Worm (Caenorhabditis elegans) whole organism, L1 larva: ENCODE data around the gene Y73F8A.14.

Experiments
- C04F5.9 ChIP-seq: sonication (generic microtip); optimal IDR thresholded peaks from 2 replicates; lab custom pipeline; 2016; ENCODE audit warnings: missing genetic modification characterization, missing compliant biosample characterization
- C16A3.4 ChIP-seq: fragments of 150-350 bp; optimal IDR thresholded peaks from 2 replicates; lab custom pipeline; 2014; ENCODE audit warnings: missing biosample characterization, missing genetic modification characterization
- C34B4.2 ChIP-seq: sonication (generic microtip); optimal IDR thresholded peaks from 2 replicates; lab custom pipeline; 2017; ENCODE audit warnings: mild to moderate bottlenecking, missing genetic modification characterization, missing compliant biosample characterization
- aha-1 ChIP-seq: fragments of 150-350 bp; optimal IDR thresholded peaks from 2 replicates; lab custom pipeline; 2014; ENCODE audit warnings: missing biosample characterization, missing genetic modification characterization
- aly-2 ChIP-seq: fragments of 150-350 bp; optimal IDR thresholded peaks from 2 replicates; lab custom pipeline; 2014; ENCODE audit warnings: missing biosample characterization, missing genetic modification characterization
- ceh-8 ChIP-seq: fragments of 200-800 bp; sonication (Bioruptor generic); optimal IDR thresholded peaks from 2 replicates; lab custom pipeline; 2018; ENCODE audit warnings: mild to moderate bottlenecking, missing genetic modification characterization, moderate library complexity, missing compliant biosample characterization
- ces-1 ChIP-seq: fragments of 150-350 bp; optimal IDR thresholded peaks from 2 replicates; lab custom pipeline; 2014; ENCODE audit warnings: missing biosample characterization, missing genetic modification reagents, missing genetic modification characterization
- dsc-1 ChIP-seq: sonication (generic microtip); optimal IDR thresholded peaks from 2 replicates; lab custom pipeline; 2016; ENCODE audit warnings: mild to moderate bottlenecking, missing genetic modification characterization, missing compliant biosample characterization
- egl-27 ChIP-seq, 2 experiments: fragments of 150-350 bp in 1 of 2; sonication (generic microtip); optimal IDR thresholded peaks; 3 replicates each; lab custom pipeline; 2017 to 2018; ENCODE audit warnings: missing biosample characterization in 2 of 2, missing genetic modification characterization in 2 of 2, missing genetic modification reagents in 2 of 2
- elt-2 ChIP-seq: sonication (generic microtip); optimal IDR thresholded peaks from 2 replicates; lab custom pipeline; 2016; ENCODE audit warnings: missing genetic modification characterization, mild to moderate bottlenecking, inconsistent platforms, missing compliant biosample characterization, missing genetic modification reagents
- elt-3 ChIP-seq, 6 experiments: fragments of 150-350 bp in 1 of 6; sonication (generic microtip); optimal IDR thresholded peaks; 2 replicates each; lab custom pipeline; 2017 to 2018; ENCODE audit warnings: missing biosample characterization in 6 of 6, missing genetic modification characterization in 6 of 6, inconsistent platforms in 1 of 6
- ets-5 ChIP-seq: fragments of 200-800 bp; sonication (Bioruptor generic); IDR thresholded peaks from 2 replicates; pipeline ENCODE4 v1.3.6; 2022; ENCODE audit warnings: missing genetic modification characterization, missing compliant biosample characterization
- fkh-10 ChIP-seq: sonication (generic microtip); optimal IDR thresholded peaks from 2 replicates; lab custom pipeline; 2017; ENCODE audit warnings: missing biosample characterization, missing genetic modification reagents, missing genetic modification characterization
- grh-1 ChIP-seq: fragments of 200-800 bp; sonication (Bioruptor generic); IDR thresholded peaks from 2 replicates; pipeline ENCODE4 v1.3.6; 2022; ENCODE audit warnings: missing genetic modification reagents, missing genetic modification characterization, missing compliant biosample characterization
- hlh-17 ChIP-seq: fragments of 200-800 bp; sonication (Bioruptor generic); optimal IDR thresholded peaks from 2 replicates; lab custom pipeline; 2018; ENCODE audit warnings: missing genetic modification characterization, mild to moderate bottlenecking, missing compliant biosample characterization, moderate library complexity, borderline replicate concordance
- irx-1 ChIP-seq: sonication (generic microtip); optimal IDR thresholded peaks from 2 replicates; lab custom pipeline; 2016; ENCODE audit warnings: missing genetic modification characterization, missing compliant biosample characterization
- isw-1 ChIP-seq: fragments of 200-800 bp; sonication (Bioruptor generic); IDR thresholded peaks from 2 replicates; pipeline ENCODE4 v1.3.6; 2022; ENCODE audit warnings: missing genetic modification characterization, missing compliant biosample characterization
- nhr-11 ChIP-seq: fragments of 150-350 bp; optimal IDR thresholded peaks from 2 replicates; lab custom pipeline; 2014; ENCODE audit warnings: missing biosample characterization, missing genetic modification characterization
- nhr-19 ChIP-seq: fragments of 200-800 bp; sonication (Bioruptor generic); conservative IDR thresholded peaks from 2 replicates; pipeline ENCODE4 v1.3.6; 2022; ENCODE audit warnings: missing genetic modification characterization, missing compliant biosample characterization
- nhr-20 ChIP-seq: sonication (generic microtip); optimal IDR thresholded peaks from 2 replicates; lab custom pipeline; 2016; ENCODE audit warnings: mild to moderate bottlenecking, missing genetic modification characterization, missing compliant biosample characterization
- nhr-28 ChIP-seq: fragments of 150-350 bp; optimal IDR thresholded peaks from 2 replicates; lab custom pipeline; 2014; ENCODE audit warnings: missing biosample characterization, missing genetic modification characterization
- nhr-47 ChIP-seq: sonication (generic microtip); optimal IDR thresholded peaks from 2 replicates; lab custom pipeline; 2016; ENCODE audit warnings: mild to moderate bottlenecking, missing genetic modification characterization, moderate library complexity, missing compliant biosample characterization
- nhr-76 ChIP-seq: sonication (generic microtip); optimal IDR thresholded peaks from 2 replicates; lab custom pipeline; 2017; ENCODE audit warnings: missing biosample characterization, missing genetic modification characterization
- nhr-85 ChIP-seq: sonication (generic microtip); peaks from one replicate; lab custom pipeline; 2016; ENCODE audit warnings: missing genetic modification characterization, inconsistent platforms, missing compliant biosample characterization
- pag-3 ChIP-seq: sonication (generic microtip); optimal IDR thresholded peaks from 2 replicates; lab custom pipeline; 2017; ENCODE audit warnings: missing genetic modification characterization, mild to moderate bottlenecking, missing compliant biosample characterization, antibody characterized with exemption, borderline replicate concordance; ENCODE audit not compliant: insufficient read depth
- pax-3 ChIP-seq: fragments of 200-800 bp; sonication (Bioruptor generic); optimal IDR thresholded peaks from 2 replicates; lab custom pipeline; 2018; ENCODE audit warnings: mild to moderate bottlenecking, missing genetic modification characterization, moderate library complexity, missing compliant biosample characterization
- pqm-1 ChIP-seq: sonication (generic microtip); optimal IDR thresholded peaks from 3 replicates; lab custom pipeline; 2017; ENCODE audit warnings: missing biosample characterization, missing genetic modification characterization
- skn-1 ChIP-seq: fragments of 150-350 bp; optimal IDR thresholded peaks from 2 replicates; lab custom pipeline; 2014; ENCODE audit warnings: missing biosample characterization, missing genetic modification characterization
- swsn-7 ChIP-seq: sonication (generic microtip); optimal IDR thresholded peaks from 2 replicates; lab custom pipeline; 2016; ENCODE audit warnings: missing genetic modification characterization, missing compliant biosample characterization
- tbx-2 ChIP-seq: sonication (generic microtip); optimal IDR thresholded peaks from 2 replicates; lab custom pipeline; 2016; ENCODE audit warnings: missing genetic modification characterization, missing compliant biosample characterization
- unc-30 ChIP-seq: sonication (generic microtip); optimal IDR thresholded peaks from 2 replicates; lab custom pipeline; 2017; ENCODE audit warnings: missing biosample characterization, missing genetic modification characterization
- unc-62 ChIP-seq: fragments of 150-350 bp; optimal IDR thresholded peaks from 2 replicates; lab custom pipeline; 2014; ENCODE audit warnings: missing biosample characterization, missing genetic modification reagents, missing genetic modification characterization
- unc-86 ChIP-seq: sonication (generic microtip); optimal IDR thresholded peaks from 2 replicates; lab custom pipeline; 2016; ENCODE audit warnings: missing genetic modification characterization, missing compliant biosample characterization
- unc-98 ChIP-seq: fragments of 200-800 bp; sonication (Bioruptor generic); IDR thresholded peaks from 2 replicates; pipeline ENCODE4 v1.3.6; 2022; ENCODE audit warnings: missing genetic modification characterization, missing compliant biosample characterization
- xbp-1 ChIP-seq: sonication (generic microtip); optimal IDR thresholded peaks from 2 replicates; lab custom pipeline; 2016; ENCODE audit warnings: missing genetic modification characterization, missing compliant biosample characterization
- ztf-11 ChIP-seq, 2 experiments: sonication (generic microtip); optimal IDR thresholded peaks; 2 replicates each; lab custom pipeline; 2016 to 2017; ENCODE audit warnings: missing genetic modification characterization in 2 of 2, missing biosample characterization in 1 of 2, missing compliant biosample characterization in 1 of 2
- ztf-4 ChIP-seq: fragments of 150-350 bp; optimal IDR thresholded peaks from 2 replicates; lab custom pipeline; 2014; ENCODE audit warnings: missing biosample characterization, missing genetic modification characterization

Gene Y73F8A.14

ce11 chrIV:15310965-15311364 is 7.9 kb downstream of the Y73F8A.14 start:
- TF ChIP-seq nhr-85 (tag; lab: Kevin White, UChicago), result peak; percentile 72
- TF ChIP-seq, all 84 proteins: peak for 1; not testable (repeated sequence) for 83

- no peak for TF ChIP-seq nhr-47 (tag; lab: Kevin White, UChicago)
- TF ChIP-seq unc-62 (GFP tag; lab: Kevin White, UChicago), result no peak
- TF ChIP-seq unc-86 (tag; lab: Kevin White, UChicago), result no peak
- TF ChIP-seq ztf-11 (tag; optimal IDR thresholded peaks at IDR 0.05; lab: Kevin White, UChicago), result no peak
- TF ChIP-seq xbp-1, result no peak
- no peak for TF ChIP-seq elt-2 (tag; lab: Kevin White, UChicago)
- no peak for TF ChIP-seq swsn-7
- no peak for TF ChIP-seq pag-3 (tag; lab: Kevin White, UChicago)
- no peak for TF ChIP-seq dsc-1 (tag; lab: Kevin White, UChicago)
- no peak for TF ChIP-seq fkh-10 (GFP tag; lab: Kevin White, UChicago)
- no peak for TF ChIP-seq irx-1
- TF ChIP-seq C16A3.4 (tag; lab: Kevin White, UChicago), result no peak
- no peak for TF ChIP-seq grh-1
- no peak for TF ChIP-seq unc-98 (GFP tag; lab: Robert Waterston, UW)
- TF ChIP-seq isw-1 (GFP tag; lab: Robert Waterston, UW), result no peak
- no peak for TF ChIP-seq ztf-4 (tag; lab: Kevin White, UChicago)
- TF ChIP-seq nhr-19 (GFP tag; lab: Robert Waterston, UW), result no peak
- no peak for TF ChIP-seq nhr-28
- TF ChIP-seq egl-27 (tag; optimal IDR thresholded peaks at IDR 0.05; lab: Kevin White, UChicago), result no peak
- TF ChIP-seq, all 84 proteins: peak for 0
These were observed 16.7 kb downstream of the Y73F8A.14 start, which contains the start of gene best-21 for ce11 chrIV:15302151-15302550. best-21 (plus strand) TSS chrIV:15302451.

ce11 chrIV:15300041-15300440 is 18.8 kb downstream of the Y73F8A.14 start:
- no peak for TF ChIP-seq isw-1 (GFP tag; lab: Robert Waterston, UW)
- no peak for TF ChIP-seq hlh-17 (GFP tag; lab: Kevin White, UChicago)
- TF ChIP-seq nhr-76 (tag; lab: Kevin White, UChicago), result no peak
- TF ChIP-seq xbp-1, result no peak
- TF ChIP-seq dsc-1 (tag; lab: Kevin White, UChicago), result no peak
- TF ChIP-seq aha-1 (tag; lab: Kevin White, UChicago), result no peak
- TF ChIP-seq nhr-19 (GFP tag; lab: Robert Waterston, UW), result no peak
- TF ChIP-seq ces-1 (GFP tag; lab: Kevin White, UChicago), result no peak
- TF ChIP-seq skn-1 (tag; lab: Kevin White, UChicago), result no peak
- no peak for TF ChIP-seq unc-30 (tag; lab: Kevin White, UChicago)
- TF ChIP-seq nhr-11 (tag; lab: Kevin White, UChicago), result no peak

ce11 chrIV:15294040-15294439 is 24.8 kb downstream of the Y73F8A.14 start, which contains the start of gene Y73F8A.10:
Y73F8A.10 (plus strand) TSS chrIV:15294340.
- TF ChIP-seq elt-3 (tag; optimal IDR thresholded peaks at IDR 0.05; lab: Kevin White, UChicago) (no peak), ets-5 (GFP tag; lab: Robert Waterston, UW) (no peak), C34B4.2 (tag; lab: Kevin White, UChicago) (no peak), nhr-85 (tag; lab: Kevin White, UChicago) (no peak), swsn-7 (no peak), tbx-2 (tag; lab: Kevin White, UChicago) (no peak), aly-2 (tag; lab: Kevin White, UChicago) (no peak), nhr-20 (tag; lab: Kevin White, UChicago) (no peak), irx-1 (no peak), skn-1 (tag; lab: Kevin White, UChicago) (no peak), C04F5.9 (tag; lab: Kevin White, UChicago) (no peak), ceh-8 (GFP tag; lab: Kevin White, UChicago) (no peak), pqm-1 (tag; lab: Kevin White, UChicago) (no peak), hlh-17 (GFP tag; lab: Kevin White, UChicago) (no peak), pax-3 (no peak), fkh-10 (GFP tag; lab: Kevin White, UChicago) (no peak)
